Worm (Caenorhabditis elegans) whole organism, late embryonic: Measurements from ENCODE around the gene acs-6.

Experiments used
- F13H6.1 ChIP-seq: sonication (generic microtip); optimal IDR thresholded peaks from 2 replicates; lab custom pipeline; 2016; ENCODE audit warnings: missing genetic modification characterization, missing compliant biosample characterization
- ceh-48 ChIP-seq: sonication (generic microtip); optimal IDR thresholded peaks from 2 replicates; lab custom pipeline; 2016; ENCODE audit warnings: missing genetic modification characterization, inconsistent platforms, missing compliant biosample characterization
- che-1 ChIP-seq: sonication (generic microtip); optimal IDR thresholded peaks from 2 replicates; lab custom pipeline; 2016; ENCODE audit warnings: mild to moderate bottlenecking, missing genetic modification characterization, missing compliant biosample characterization
- eyg-1 ChIP-seq: sonication (generic microtip); optimal IDR thresholded peaks from 2 replicates; lab custom pipeline; 2016; ENCODE audit warnings: missing genotype, missing genetic modification characterization, missing compliant biosample characterization
- hlh-13 ChIP-seq: fragments of 200-800 bp; sonication (Bioruptor generic); optimal IDR thresholded peaks from 2 replicates; lab custom pipeline; 2018; ENCODE audit warnings: mild to moderate bottlenecking, missing genetic modification characterization, missing compliant biosample characterization
- odd-2 ChIP-seq: sonication (generic microtip); optimal IDR thresholded peaks from 2 replicates; lab custom pipeline; 2017; ENCODE audit warnings: antibody characterized with exemption, mild to moderate bottlenecking, missing genetic modification characterization, missing compliant biosample characterization
- pqm-1 ChIP-seq: sonication (generic microtip); optimal IDR thresholded peaks from 2 replicates; lab custom pipeline; 2016; ENCODE audit warnings: missing genetic modification characterization, missing compliant biosample characterization
- pros-1 ChIP-seq: fragments of 150-350 bp; optimal IDR thresholded peaks from 2 replicates; lab custom pipeline; 2014; ENCODE audit warnings: missing biosample characterization, missing genetic modification reagents, missing genetic modification characterization

- TF ChIP-seq che-1 (tag; lab: Kevin White, UChicago) (no peak), pros-1 (tag; lab: Kevin White, UChicago) (no peak), ceh-48 (tag; lab: Kevin White, UChicago) (no peak), hlh-13 (GFP tag; lab: Kevin White, UChicago) (no peak), pqm-1 (tag; lab: Kevin White, UChicago) (no peak), eyg-1 (tag; lab: Kevin White, UChicago) (no peak), F13H6.1 (tag; lab: Kevin White, UChicago) (no peak), odd-2 (tag; lab: Kevin White, UChicago) (no peak)
These were observed 34.1 kb downstream of the acs-6 start for ce11 chrII:7095970-7096369.
